Worm (Caenorhabditis elegans): ENCODE results near the gene Y55F3BR.11.
A peak's percentile ranks its signal among the peaks of the same experiment; 100 is the strongest.
"Not testable (repeated sequence)": the region's sequence is repeated elsewhere in the genome, so short reads cannot be mapped to it uniquely, and the experiment has no call there.

Gene Y55F3BR.11

ce11 chrIV:805693-806092, 49.3 kb upstream of the Y55F3BR.11 start:
- TF ChIP-seq unc-62 (GFP tag; optimal IDR thresholded peaks at IDR 0.05 in 1 of 2) (peak in 1 of 2 experiments; percentile 82), unc-62 (tag; optimal IDR thresholded peaks at IDR 0.05) (no peak), pqm-1 (tag; optimal IDR thresholded peaks at IDR 0.05) (no peak), ceh-28 (tag; optimal IDR thresholded peaks at IDR 0.05) (peak; percentile 89)

- TF ChIP-seq lin-1 (GFP tag; IDR thresholded peaks at IDR 0.05) (no peak), dmd-9 (GFP tag; IDR thresholded peaks at IDR 0.05) (no peak), lin-29 (GFP tag; IDR thresholded peaks at IDR 0.05) (no peak), unc-62 (GFP tag; optimal IDR thresholded peaks at IDR 0.05 in 1 of 2) (no peak), unc-62 (tag; optimal IDR thresholded peaks at IDR 0.05) (no peak), Y48G9A.11 (GFP tag; IDR thresholded peaks at IDR 0.05) (peak; percentile 96), attf-4 (tag; optimal IDR thresholded peaks at IDR 0.05) (no peak), ztf-7 (tag; optimal IDR thresholded peaks at IDR 0.05) (no peak), hmg-1.1 (GFP tag; IDR thresholded peaks at IDR 0.05) (no peak), madf-9 (GFP tag; conservative IDR thresholded peaks at IDR 0.05) (no peak), ceh-62 (tag; optimal IDR thresholded peaks at IDR 0.05) (no peak), lin-38 (GFP tag; IDR thresholded peaks at IDR 0.05) (peak; percentile 17; the same call in 1 of the 2 replicates), T20F7.1 (GFP tag; optimal IDR thresholded peaks at IDR 0.05) (peak; percentile 21), ama-1 (optimal IDR thresholded peaks at IDR 0.05) (no peak)
These were observed 47.9 kb upstream of the Y55F3BR.11 start, which contains the start of gene Y55F3BL.6 for ce11 chrIV:807027-807516. TSS of gene Y55F3BL.6 (minus strand) at chrIV:807077.

ce11 chrIV:813341-813740, 41.7 kb upstream of the Y55F3BR.11 start:
- TF ChIP-seq hlh-11 (tag; optimal IDR thresholded peaks at IDR 0.05) (peak; percentile 8), vab-7 (GFP tag; IDR thresholded peaks at IDR 0.05) (peak; percentile 42; the same call in 1 of the 2 replicates), egl-43 (GFP tag; IDR thresholded peaks at IDR 0.05) (peak; percentile 63), set-16 (GFP tag; IDR thresholded peaks at IDR 0.05) (peak; percentile 76), ceh-20 (GFP tag; IDR thresholded peaks at IDR 0.05) (0 out of 2 replicates have a peak, but pooled peaks have one; percentile 15), madf-9 (GFP tag; conservative IDR thresholded peaks at IDR 0.05) (0 out of 2 replicates have a peak, but pooled peaks have one; percentile 40), pha-4 (GFP tag; IDR thresholded peaks at IDR 0.05) (peak; percentile 37; the same call in 1 of the 2 replicates), mes-2 (tag; optimal IDR thresholded peaks at IDR 0.05; ENCODE audit: poor library complexity, severe bottlenecking) (peak; percentile 84), mdt-29 (GFP tag; IDR thresholded peaks at IDR 0.05) (0 out of 2 replicates have a peak, but pooled peaks have one; percentile 42), unc-130 (GFP tag; optimal IDR thresholded peaks at IDR 0.05) (peak; percentile 0), T26A8.4 (GFP tag; IDR thresholded peaks at IDR 0.05) (peak; percentile 64; the same call in 1 of the 2 replicates), arid-1 (GFP tag; conservative IDR thresholded peaks at IDR 0.05) (peak; percentile 58; the same call in 1 of the 2 replicates), hmg-1.1 (GFP tag; IDR thresholded peaks at IDR 0.05) (peak; percentile 85), dmd-6 (GFP tag; IDR thresholded peaks at IDR 0.05) (peak; percentile 61), lin-38 (GFP tag; IDR thresholded peaks at IDR 0.05) (peak; percentile 88), Y48G9A.11 (GFP tag; IDR thresholded peaks at IDR 0.05) (peak; percentile 32; the same call in 1 of the 2 replicates), rbr-2 (tag; optimal IDR thresholded peaks at IDR 0.05) (peak; percentile 3)
- TF ChIP-seq pha-4 (tag; optimal IDR thresholded peaks at IDR 0.05): not testable (repeated sequence)

- no peak for TF ChIP-seq zfp-3 (GFP tag; conservative IDR thresholded peaks at IDR 0.05)
- no peak for TF ChIP-seq hlh-11 (tag; optimal IDR thresholded peaks at IDR 0.05)
- no peak for TF ChIP-seq mdl-1 (tag; optimal IDR thresholded peaks at IDR 0.05)
- TF ChIP-seq nhr-25 (tag; optimal IDR thresholded peaks at IDR 0.05; ENCODE audit: borderline replicate concordance, insufficient read depth): no peak
- no peak for TF ChIP-seq F26F4.8 (GFP tag; conservative IDR thresholded peaks at IDR 0.05)
- TF ChIP-seq lim-7 (GFP tag; IDR thresholded peaks at IDR 0.05): no peak
- no peak for TF ChIP-seq hif-1 (tag; optimal IDR thresholded peaks at IDR 0.05)
- no peak for TF ChIP-seq ZK337.2 (GFP tag; IDR thresholded peaks at IDR 0.05)
- no peak for TF ChIP-seq tra-1 (GFP tag; IDR thresholded peaks at IDR 0.05)
- TF ChIP-seq fkh-10 (GFP tag; optimal IDR thresholded peaks at IDR 0.05): no peak
- TF ChIP-seq mxl-3 (GFP tag; optimal IDR thresholded peaks at IDR 0.05): no peak
- no peak for TF ChIP-seq hlh-30 (tag; optimal IDR thresholded peaks at IDR 0.05; ENCODE audit: insufficient read depth)
- no peak for TF ChIP-seq lin-1 (GFP tag; IDR thresholded peaks at IDR 0.05)
- no peak for TF ChIP-seq nhr-41 (GFP tag; IDR thresholded peaks at IDR 0.05)
- TF ChIP-seq dve-1 (tag; optimal IDR thresholded peaks at IDR 0.05; ENCODE audit: insufficient read depth): no peak
- no peak for TF ChIP-seq pha-4 (GFP tag; IDR thresholded peaks at IDR 0.05)
- TF ChIP-seq pha-4 (tag; optimal IDR thresholded peaks at IDR 0.05): no peak
These were observed 37.1 kb upstream of the Y55F3BR.11 start for ce11 chrIV:817879-818278.
